Worm (Caenorhabditis elegans) whole organism, L3 larva: ENCODE data around the gene C33H5.2.

Experiments
- nhr-11 ChIP-seq: fragments of 150-350 bp; optimal IDR thresholded peaks from 2 replicates; lab custom pipeline; 2014; ENCODE audit warnings: missing biosample characterization, missing genetic modification characterization
- nhr-12 ChIP-seq: fragments of 150-350 bp; optimal IDR thresholded peaks from 2 replicates; lab custom pipeline; 2014; ENCODE audit warnings: missing biosample characterization, missing genetic modification characterization
- nhr-237 ChIP-seq: fragments of 150-350 bp; optimal IDR thresholded peaks from 2 replicates; lab custom pipeline; 2014; ENCODE audit warnings: missing biosample characterization, missing genetic modification characterization
- nhr-43 ChIP-seq: sonication (generic microtip); optimal IDR thresholded peaks from 2 replicates; lab custom pipeline; 2016; ENCODE audit warnings: mild to moderate bottlenecking, missing genetic modification characterization, missing compliant biosample characterization; ENCODE audit not compliant: poor library complexity, severe bottlenecking

- TF ChIP-seq nhr-11 (tag; lab: Kevin White, UChicago) (no peak), nhr-43 (peak; percentile 35), nhr-237 (no peak), nhr-12 (tag; lab: Kevin White, UChicago) (no peak)
Measured at ce11 chrIV:7785506-7786065, 19.3 kb upstream of the C33H5.2 start, which contains the start of gene tag-322.
